Fruit fly (Drosophila melanogaster) whole organism, prepupa: ENCODE measurements around the gene CG9682.

Source experiments
- CG10669 ChIP-seq: fragments of 200-800 bp; sonication (Bioruptor generic); optimal IDR thresholded peaks from 3 replicates; lab custom pipeline; 2018; ENCODE audit warnings: missing biosample characterization, mild to moderate bottlenecking, missing genetic modification characterization, moderate library complexity
- CG11294 ChIP-seq: fragments of 200-800 bp; sonication (Bioruptor generic); IDR thresholded peaks from 2 replicates; pipeline ENCODE4 v1.3.6; 2022; ENCODE audit warnings: missing biosample characterization, missing genetic modification characterization
- CG11762 ChIP-seq: fragments of 200-800 bp; sonication (Bioruptor generic); optimal IDR thresholded peaks from 3 replicates; lab custom pipeline; 2016; ENCODE audit warnings: missing biosample characterization, missing genetic modification characterization; ENCODE audit not compliant: insufficient read depth
- CG11902 ChIP-seq: fragments of 200-800 bp; sonication (Bioruptor generic); optimal IDR thresholded peaks from 3 replicates; lab custom pipeline; 2016; ENCODE audit warnings: missing biosample characterization, missing genetic modification characterization
- CG15336 ChIP-seq: fragments of 200-800 bp; sonication (Bioruptor generic); IDR thresholded peaks from 2 replicates; pipeline ENCODE4 v1.3.6; 2022; ENCODE audit warnings: missing biosample characterization, missing genetic modification characterization
- CG1621 ChIP-seq: fragments of 200-800 bp; sonication (Bioruptor generic); optimal IDR thresholded peaks from 3 replicates; lab custom pipeline; 2018; ENCODE audit warnings: missing biosample characterization, mild to moderate bottlenecking, missing genetic modification characterization
- CG16779 ChIP-seq: fragments of 200-800 bp; sonication (Bioruptor generic); optimal IDR thresholded peaks from 3 replicates; lab custom pipeline; 2017; ENCODE audit warnings: missing biosample characterization, mild to moderate bottlenecking, missing genetic modification characterization
- CG3032 ChIP-seq: fragments of 200-800 bp; optimal IDR thresholded peaks from 2 replicates; lab custom pipeline; 2019; ENCODE audit warnings: missing biosample characterization, mild to moderate bottlenecking, missing genetic modification characterization, moderate library complexity
- CG31627 ChIP-seq: fragments of 200-800 bp; sonication (Bioruptor generic); optimal IDR thresholded peaks from 3 replicates; lab custom pipeline; 2016; ENCODE audit warnings: missing biosample characterization, missing genetic modification characterization
- CG32006 ChIP-seq: fragments of 200-800 bp; sonication (Bioruptor generic); optimal IDR thresholded peaks from 3 replicates; lab custom pipeline; 2017; ENCODE audit warnings: missing biosample characterization, mild to moderate bottlenecking, missing genetic modification characterization
- CG3919 ChIP-seq: fragments of 200-800 bp; sonication (Bioruptor generic); optimal IDR thresholded peaks from 3 replicates; lab custom pipeline; 2016; ENCODE audit warnings: missing biosample characterization, missing genetic modification characterization
- CG4318 ChIP-seq: fragments of 200-800 bp; sonication (Bioruptor generic); optimal IDR thresholded peaks from 3 replicates; lab custom pipeline; 2017; ENCODE audit warnings: missing biosample characterization, mild to moderate bottlenecking, missing genetic modification characterization
- CG6163 ChIP-seq: fragments of 200-800 bp; sonication (Bioruptor generic); IDR thresholded peaks from 3 replicates; pipeline ENCODE4 v1.3.6; 2022; ENCODE audit warnings: missing biosample characterization, missing genetic modification characterization
- CG6276 ChIP-seq: fragments of 200-800 bp; sonication (Bioruptor generic); optimal IDR thresholded peaks from 2 replicates; lab custom pipeline; 2017; ENCODE audit warnings: missing biosample characterization, mild to moderate bottlenecking, missing genetic modification characterization
- CG6792 ChIP-seq: fragments of 200-800 bp; sonication (Bioruptor generic); optimal IDR thresholded peaks from 3 replicates; lab custom pipeline; 2016; ENCODE audit warnings: missing biosample characterization, missing genetic modification characterization
- CG7368 ChIP-seq: fragments of 200-800 bp; sonication (Bioruptor generic); optimal IDR thresholded peaks from 3 replicates; lab custom pipeline; 2016; ENCODE audit warnings: missing biosample characterization, missing genetic modification characterization
- CG8119 ChIP-seq: fragments of 200-800 bp; sonication (Bioruptor generic); IDR thresholded peaks from 3 replicates; pipeline ENCODE4 v1.3.6; 2022; ENCODE audit warnings: missing biosample characterization, missing genetic modification characterization
- CG8319 ChIP-seq: fragments of 200-800 bp; sonication (Bioruptor generic); optimal IDR thresholded peaks from 3 replicates; lab custom pipeline; 2016; ENCODE audit warnings: missing biosample characterization, missing genetic modification characterization
- CG8632 ChIP-seq: fragments of 200-800 bp; sonication (Bioruptor generic); optimal IDR thresholded peaks from 3 replicates; lab custom pipeline; 2016; ENCODE audit warnings: missing biosample characterization, missing genetic modification characterization
- CG9139 ChIP-seq: fragments of 200-800 bp; sonication (Bioruptor generic); optimal IDR thresholded peaks from 3 replicates; lab custom pipeline; 2017; ENCODE audit warnings: missing biosample characterization, mild to moderate bottlenecking, missing genetic modification characterization
- Eip75B ChIP-seq: fragments of 200-800 bp; sonication (Bioruptor generic); optimal IDR thresholded peaks from 3 replicates; lab custom pipeline; 2016; ENCODE audit warnings: missing biosample characterization, missing genetic modification characterization
- Eip78C ChIP-seq: fragments of 200-800 bp; sonication (Bioruptor generic); peaks from one replicate; lab custom pipeline; 2016; ENCODE audit warnings: missing biosample characterization, missing genetic modification characterization
- Eip93F ChIP-seq: fragments of 200-800 bp; sonication (Bioruptor generic); optimal IDR thresholded peaks from 2 replicates; lab custom pipeline; 2016; ENCODE audit warnings: missing biosample characterization, mild to moderate bottlenecking, missing genetic modification characterization
- Ets96B ChIP-seq: fragments of 200-800 bp; optimal IDR thresholded peaks from 2 replicates; lab custom pipeline; 2019; ENCODE audit warnings: missing biosample characterization, mild to moderate bottlenecking, missing genetic modification characterization, moderate library complexity
- Gug ChIP-seq: fragments of 200-800 bp; sonication (Bioruptor generic); IDR thresholded peaks from 2 replicates; pipeline ENCODE4 v1.3.6; 2022; ENCODE audit warnings: missing biosample characterization, missing genetic modification characterization
- Hr38 ChIP-seq: sonication (Bioruptor generic); optimal IDR thresholded peaks from 2 replicates; lab custom pipeline; 2016; ENCODE audit warnings: missing biosample characterization, missing genetic modification characterization
- Hr39 ChIP-seq: fragments of 200-800 bp; sonication (Bioruptor generic); optimal IDR thresholded peaks from 2 replicates; lab custom pipeline; 2016; ENCODE audit warnings: missing biosample characterization, missing genetic modification characterization
- Lpt ChIP-seq: fragments of 200-800 bp; sonication (Bioruptor generic); optimal IDR thresholded peaks from 3 replicates; lab custom pipeline; 2016; ENCODE audit warnings: missing biosample characterization, missing genetic modification characterization
- Met ChIP-seq: fragments of 200-800 bp; sonication (Bioruptor generic); optimal IDR thresholded peaks from 3 replicates; lab custom pipeline; 2016; ENCODE audit warnings: missing biosample characterization, missing genetic modification characterization
- OdsH ChIP-seq: fragments of 200-800 bp; sonication (Bioruptor generic); optimal IDR thresholded peaks from 3 replicates; lab custom pipeline; 2016; ENCODE audit warnings: missing biosample characterization, missing genetic modification characterization
- Smox ChIP-seq: fragments of 200-800 bp; sonication (Bioruptor generic); optimal IDR thresholded peaks from 3 replicates; lab custom pipeline; 2016; ENCODE audit warnings: missing biosample characterization, missing genetic modification characterization
- Sox102F ChIP-seq: fragments of 200-800 bp; sonication (Bioruptor generic); optimal IDR thresholded peaks from 2 replicates; lab custom pipeline; 2016; ENCODE audit warnings: missing biosample characterization, mild to moderate bottlenecking, missing genetic modification characterization
- Sox14 ChIP-seq: fragments of 200-800 bp; sonication (Bioruptor generic); optimal IDR thresholded peaks from 3 replicates; lab custom pipeline; 2016; ENCODE audit warnings: missing biosample characterization, missing genetic modification characterization
- achi ChIP-seq: fragments of 200-800 bp; sonication (Bioruptor generic); optimal IDR thresholded peaks from 3 replicates; lab custom pipeline; 2016; ENCODE audit warnings: missing biosample characterization, missing genetic modification characterization
- acj6 ChIP-seq: fragments of 200-800 bp; sonication (Bioruptor generic); optimal IDR thresholded peaks from 3 replicates; lab custom pipeline; 2016; ENCODE audit warnings: missing biosample characterization, missing genetic modification characterization
- dac ChIP-seq: fragments of 200-800 bp; sonication (Bioruptor generic); optimal IDR thresholded peaks from 2 replicates; lab custom pipeline; 2017; ENCODE audit warnings: missing biosample characterization, mild to moderate bottlenecking, missing genetic modification characterization
- dsx ChIP-seq: fragments of 200-800 bp; optimal IDR thresholded peaks from 3 replicates; lab custom pipeline; 2019; ENCODE audit warnings: missing biosample characterization, mild to moderate bottlenecking, missing genetic modification characterization, moderate library complexity; ENCODE audit not compliant: poor library complexity, severe bottlenecking
- esn ChIP-seq: fragments of 200-800 bp; sonication (Bioruptor generic); optimal IDR thresholded peaks from 2 replicates; lab custom pipeline; 2016; ENCODE audit warnings: missing biosample characterization, mild to moderate bottlenecking, missing genetic modification characterization, moderate library complexity
- fd59A ChIP-seq: fragments of 200-800 bp; sonication (Bioruptor generic); optimal IDR thresholded peaks from 2 replicates; lab custom pipeline; 2017; ENCODE audit warnings: missing biosample characterization, mild to moderate bottlenecking, missing genetic modification characterization, missing genetic modification reagents
- fkh ChIP-seq: fragments of 200-800 bp; sonication (Bioruptor generic); optimal IDR thresholded peaks from 3 replicates; lab custom pipeline; 2017; ENCODE audit warnings: missing biosample characterization, mild to moderate bottlenecking, missing genetic modification characterization, moderate library complexity
- lz ChIP-seq: fragments of 200-800 bp; sonication (Bioruptor generic); optimal IDR thresholded peaks from 3 replicates; lab custom pipeline; 2016; ENCODE audit warnings: missing biosample characterization, missing genetic modification characterization
- net ChIP-seq: fragments of 200-800 bp; sonication (Bioruptor generic); optimal IDR thresholded peaks from 3 replicates; lab custom pipeline; 2016; ENCODE audit warnings: missing biosample characterization, missing genetic modification characterization
- salr ChIP-seq, 2 experiments: fragments of 200-800 bp; sonication (Bioruptor generic); optimal IDR thresholded peaks; 3 replicates each; lab custom pipeline; 2016 to 2018; ENCODE audit warnings: missing biosample characterization in 2 of 2, missing genetic modification characterization in 2 of 2, mild to moderate bottlenecking in 1 of 2
- spab ChIP-seq: fragments of 200-800 bp; sonication (Bioruptor generic); optimal IDR thresholded peaks from 2 replicates; lab custom pipeline; 2017; ENCODE audit warnings: missing biosample characterization, mild to moderate bottlenecking, missing genetic modification characterization, missing genetic modification reagents
- ss ChIP-seq, 2 experiments: fragments of 200-800 bp; sonication (Bioruptor generic); optimal IDR thresholded peaks; 2 replicates in 1 of 2; 3 replicates in 1 of 2; lab custom pipeline; 2017 to 2018; ENCODE audit warnings: mild to moderate bottlenecking in 2 of 2, missing biosample characterization in 2 of 2, missing genetic modification characterization in 2 of 2, moderate library complexity in 1 of 2
- svp ChIP-seq: fragments of 200-800 bp; sonication (Bioruptor generic); peaks from one replicate; lab custom pipeline; 2016; ENCODE audit warnings: missing biosample characterization, missing genetic modification characterization
- vri ChIP-seq: fragments of 200-800 bp; sonication (Bioruptor generic); optimal IDR thresholded peaks from 3 replicates; lab custom pipeline; 2016; ENCODE audit warnings: missing biosample characterization, mild to moderate bottlenecking, missing genetic modification characterization

CG9682 gene

DNA sequence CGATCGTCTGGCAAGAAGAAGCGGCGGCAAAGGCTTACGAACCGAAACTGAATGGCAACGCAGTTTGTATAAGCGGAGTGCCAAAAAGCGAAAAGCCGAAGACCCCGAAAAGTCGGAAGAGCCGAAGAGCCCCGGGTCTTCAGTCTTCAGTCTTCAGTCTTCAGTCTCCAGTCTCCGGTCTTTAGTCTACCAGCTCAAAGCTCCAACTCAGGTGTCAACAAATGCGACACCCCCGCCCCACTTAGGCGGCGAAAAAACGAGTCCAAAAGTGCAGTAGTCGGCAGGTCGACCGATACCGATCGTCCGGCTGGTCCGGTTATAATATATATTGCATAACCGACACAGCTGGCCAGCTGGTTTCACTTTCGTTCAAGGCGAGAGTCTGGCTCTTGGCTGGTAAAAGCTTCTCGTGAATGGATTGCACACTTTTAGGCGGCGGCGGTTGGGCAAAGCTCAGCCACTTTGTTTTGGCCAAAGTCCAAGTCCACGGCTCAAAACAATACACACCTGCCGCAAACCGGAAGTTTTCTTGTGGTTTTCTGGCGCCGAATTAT, 7.4 kb upstream of the CG9682 start, which contains the start of gene CG9737 (continued):
- TF ChIP-seq Met (GFP tag; lab: Kevin White, UChicago) (peak; percentile 67), Smox (GFP tag; lab: Kevin White, UChicago) (peak; percentile 23), salr (GFP tag; optimal IDR thresholded peaks at IDR 0.05; lab: Kevin White, UChicago) (peak; percentile 15 to 30), Sox102F (GFP tag; lab: Kevin White, UChicago) (peak; percentile 72), CG7368 (GFP tag; lab: Kevin White, UChicago) (peak; percentile 60), Ets96B (tag; lab: Kevin White, UChicago) (peak; percentile 3), acj6 (GFP tag; lab: Kevin White, UChicago) (no peak), net (GFP tag; lab: Kevin White, UChicago) (peak; percentile 91), fd59A (GFP tag; lab: Kevin White, UChicago) (no peak), CG31627 (GFP tag; lab: Kevin White, UChicago) (no peak), Eip75B (peak; percentile 68), Eip93F (peak; percentile 27), CG10669 (peak; percentile 61), svp (GFP tag; lab: Kevin White, UChicago) (peak; percentile 84), CG15336 (GFP tag; lab: Robert Waterston, UW) (peak; percentile 62; the same call in 1 of the 2 replicates), CG11902 (GFP tag; lab: Kevin White, UChicago) (no peak), ss (GFP tag; optimal IDR thresholded peaks at IDR 0.05; lab: Kevin White, UChicago) (peak; percentile 86 to 92), vri (peak; percentile 99), spab (peak; percentile 71), CG3919 (GFP tag; lab: Kevin White, UChicago) (peak; percentile 80)
- TF ChIP-seq, all 60 proteins: peak for 43

DNA sequence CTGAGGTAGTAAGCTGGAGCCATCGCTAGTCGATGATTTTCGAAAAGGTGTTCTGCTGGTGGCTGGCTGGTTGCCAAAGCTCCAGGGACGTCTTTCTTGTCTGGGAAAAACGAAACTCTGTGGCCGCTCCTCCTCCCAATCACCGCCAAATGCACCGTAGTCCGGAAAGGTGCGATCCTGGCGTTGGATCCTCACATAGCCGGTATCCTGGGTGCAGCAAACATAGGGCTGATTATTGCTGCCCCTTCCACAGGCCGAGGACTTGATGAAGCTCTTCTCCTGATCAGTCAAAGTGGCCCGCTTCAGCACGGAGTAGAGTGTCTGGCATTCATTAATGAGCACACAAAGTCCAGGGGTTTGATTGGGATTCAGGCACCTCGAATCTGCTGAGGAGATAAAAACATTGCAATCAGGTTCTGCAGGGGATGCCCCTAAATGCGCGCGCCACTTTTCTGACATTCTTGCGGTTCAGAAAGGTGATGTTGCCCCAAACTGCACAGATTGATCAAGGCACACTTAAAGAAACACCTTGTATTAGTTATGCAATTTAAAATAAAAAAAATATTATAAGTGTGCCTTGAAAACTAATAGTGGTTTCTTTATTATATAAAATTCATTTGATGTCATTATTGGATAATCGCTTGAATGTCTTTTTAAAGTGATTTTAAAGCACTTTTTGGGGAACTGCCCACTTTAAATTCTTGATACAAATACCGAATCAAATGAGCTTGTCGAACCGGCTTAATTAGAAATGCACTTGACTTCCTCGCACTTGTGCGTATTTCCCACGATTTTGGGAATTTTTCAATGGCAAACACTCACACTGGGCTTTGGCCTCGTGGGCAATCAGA, 4.8 kb upstream of the CG9682 start:
- TF ChIP-seq Gug (GFP tag; lab: Robert Waterston, UW): no peak
- no peak for TF ChIP-seq CG1621 (tag; lab: Kevin White, UChicago)
- peak; percentile 3 for TF ChIP-seq dsx (GFP tag; lab: Kevin White, UChicago)
- no peak for TF ChIP-seq salr (GFP tag; optimal IDR thresholded peaks at IDR 0.05; lab: Kevin White, UChicago)
- no peak for TF ChIP-seq CG6163 (GFP tag; lab: Robert Waterston, UW)
- TF ChIP-seq vri: no peak
- TF ChIP-seq dac: no peak
- TF ChIP-seq CG32006 (GFP tag; lab: Kevin White, UChicago): no peak
- peak; percentile 11 for TF ChIP-seq CG8632 (GFP tag; lab: Kevin White, UChicago)
- no peak for TF ChIP-seq CG11294 (GFP tag; lab: Robert Waterston, UW)
- TF ChIP-seq svp (GFP tag; lab: Kevin White, UChicago): peak; percentile 80
- no peak for TF ChIP-seq net (GFP tag; lab: Kevin White, UChicago)
- no peak for TF ChIP-seq CG6792 (GFP tag; lab: Kevin White, UChicago)
- no peak for TF ChIP-seq CG11902 (GFP tag; lab: Kevin White, UChicago)
- no peak for TF ChIP-seq OdsH (GFP tag; lab: Kevin White, UChicago)
- TF ChIP-seq CG4318 (GFP tag; lab: Kevin White, UChicago): no peak
- TF ChIP-seq CG9139 (GFP tag; lab: Kevin White, UChicago): no peak
- peak; percentile 2 for TF ChIP-seq Sox14 (GFP tag; lab: Kevin White, UChicago)
- TF ChIP-seq acj6 (GFP tag; lab: Kevin White, UChicago): no peak
- TF ChIP-seq CG11762 (GFP tag; lab: Kevin White, UChicago): no peak
- no peak for TF ChIP-seq lz (GFP tag; lab: Kevin White, UChicago)
- TF ChIP-seq Lpt (GFP tag; lab: Kevin White, UChicago): no peak
- TF ChIP-seq Sox102F (GFP tag; lab: Kevin White, UChicago): peak; percentile 9
- TF ChIP-seq CG16779 (tag; lab: Kevin White, UChicago): no peak
- TF ChIP-seq fkh (GFP tag; lab: Kevin White, UChicago): no peak
- no peak for TF ChIP-seq Eip75B
- TF ChIP-seq Hr38: no peak
- TF ChIP-seq CG6276 (GFP tag; lab: Kevin White, UChicago): no peak
- no peak for TF ChIP-seq CG8119
- no peak for TF ChIP-seq achi (GFP tag; lab: Kevin White, UChicago)
- TF ChIP-seq CG3919 (GFP tag; lab: Kevin White, UChicago): no peak
- peak; percentile 41 for TF ChIP-seq esn (GFP tag; lab: Kevin White, UChicago)
- no peak for TF ChIP-seq CG3032
- peak; percentile 14 for TF ChIP-seq Hr39 (GFP tag; lab: Kevin White, UChicago)
- TF ChIP-seq CG8319 (GFP tag; lab: Kevin White, UChicago): no peak
- TF ChIP-seq Eip78C (GFP tag; lab: Kevin White, UChicago): peak; percentile 86
